Worm (Caenorhabditis elegans): ENCODE data around the gene rig-3.

DNA sequence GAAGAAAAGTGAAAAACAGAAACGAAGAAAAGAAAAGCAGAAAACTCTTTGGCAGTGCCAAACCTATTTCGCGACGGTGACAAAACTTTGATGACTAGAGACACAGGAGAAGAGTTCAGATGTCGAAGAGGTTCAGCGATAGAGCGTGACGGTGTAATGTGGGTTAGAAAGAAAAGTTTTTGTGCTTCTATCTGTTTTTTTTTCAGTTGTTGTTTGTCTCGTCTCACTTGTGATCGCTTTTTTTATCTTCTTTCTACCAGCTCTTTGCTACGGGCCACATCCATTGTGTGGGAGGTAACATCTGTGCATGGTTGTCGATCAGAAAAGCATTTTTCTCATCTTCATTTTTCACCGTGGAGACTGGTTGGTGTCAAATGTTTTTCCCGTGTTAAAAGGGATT, 27.6 kb upstream of the rig-3 start, which contains the start of gene F41B4.1:
- no peak for TF ChIP-seq F55B11.4 (tag; optimal IDR thresholded peaks at IDR 0.05; ENCODE audit: borderline replicate concordance, insufficient read depth)
- no peak for TF ChIP-seq pha-4 (tag; optimal IDR thresholded peaks at IDR 0.05)
- TF ChIP-seq ama-1 (optimal IDR thresholded peaks at IDR 0.05) = no peak
- no peak for TF ChIP-seq ama-1 (GFP tag; optimal IDR thresholded peaks at IDR 0.05)
- TF ChIP-seq lin-54 (GFP tag; optimal IDR thresholded peaks at IDR 0.05) = no peak
- TF ChIP-seq madf-6 (GFP tag; IDR thresholded peaks at IDR 0.05) = no peak
- TF ChIP-seq hlh-26 (GFP tag; conservative IDR thresholded peaks at IDR 0.05) = no peak
- no peak for TF ChIP-seq repo-1 (tag; optimal IDR thresholded peaks at IDR 0.05)
- TF ChIP-seq efl-1 (GFP tag; optimal IDR thresholded peaks at IDR 0.05) = no peak
- TF ChIP-seq lag-1 (GFP tag; IDR thresholded peaks at IDR 0.05) = no peak
- TF ChIP-seq ceh-58 (GFP tag; IDR thresholded peaks at IDR 0.05) = no peak
- no peak for TF ChIP-seq F57C9.4 (tag; optimal IDR thresholded peaks at IDR 0.05)

Measured in whole organism, young adult.